Worm (Caenorhabditis elegans) whole organism, early embryonic: Measurements from ENCODE around the gene nas-17.

ENCODE experiments used
- ama-1 ChIP-seq: fragments of 150-350 bp; optimal IDR thresholded peaks from 2 replicates; lab custom pipeline; 2014
- ceh-36 ChIP-seq: sonication (generic microtip); optimal IDR thresholded peaks from 2 replicates; lab custom pipeline; 2016; ENCODE audit warnings: missing genetic modification characterization, inconsistent platforms, missing compliant biosample characterization
- ets-7 ChIP-seq: sonication (generic microtip); optimal IDR thresholded peaks from 2 replicates; lab custom pipeline; 2016; ENCODE audit warnings: missing genotype, missing genetic modification characterization, missing compliant biosample characterization
- hmbx-1 ChIP-seq: sonication (generic microtip); optimal IDR thresholded peaks from 2 replicates; lab custom pipeline; 2016; ENCODE audit warnings: mild to moderate bottlenecking, missing genetic modification characterization, missing compliant biosample characterization
- pes-1 ChIP-seq: fragments of 200-800 bp; sonication (Bioruptor generic); IDR thresholded peaks from 2 replicates; pipeline ENCODE4 v1.3.6; 2022; ENCODE audit warnings: missing genetic modification reagents, missing genetic modification characterization, missing compliant biosample characterization
- sea-1 ChIP-seq: fragments of 200-800 bp; sonication (Bioruptor generic); conservative IDR thresholded peaks from 2 replicates; pipeline ENCODE4 v1.3.6; 2022; ENCODE audit warnings: missing genetic modification characterization, missing compliant biosample characterization
- tbx-11 ChIP-seq: fragments of 200-800 bp; sonication (Bioruptor generic); IDR thresholded peaks from 2 replicates; pipeline ENCODE4 v1.3.6; 2022; ENCODE audit warnings: missing genetic modification characterization, missing compliant biosample characterization

ce11 chrV:11403059-11403458 is 4.3 kb downstream of the nas-17 start:
- no peak for TF ChIP-seq ets-7 (tag; lab: Kevin White, UChicago)
- TF ChIP-seq sea-1 (GFP tag; lab: Robert Waterston, UW), result no peak
- no peak for TF ChIP-seq hmbx-1 (tag; lab: Kevin White, UChicago)
- TF ChIP-seq pes-1 (GFP tag; lab: Robert Waterston, UW), result no peak
- no peak for TF ChIP-seq ceh-36 (tag; lab: Kevin White, UChicago)
- no peak for TF ChIP-seq tbx-11 (GFP tag; lab: Robert Waterston, UW)
- no peak for TF ChIP-seq ama-1 (lab: Kevin White, UChicago)
